Fruit fly (Drosophila melanogaster): ENCODE results near the gene CG8661.

dm6 chrX:17236468-17236867, 47.8 kb downstream of the CG8661 start:
- TF ChIP-seq Myc (optimal IDR thresholded peaks at IDR 0.05), result no peak
- no peak for TF ChIP-seq Sin3A (optimal IDR thresholded peaks at IDR 0.05)
- no peak for TF ChIP-seq h (optimal IDR thresholded peaks at IDR 0.05)
- TF ChIP-seq psq (optimal IDR thresholded peaks at IDR 0.05), result no peak
- no peak for TF ChIP-seq ttk (optimal IDR thresholded peaks at IDR 0.05)
- TF ChIP-seq insv (optimal IDR thresholded peaks at IDR 0.05), result no peak
